Fruit fly (Drosophila melanogaster): ENCODE data around the gene Tsp29Fa.

dm6 chr2L:8956336-8956726 is 22.6 kb downstream of the Tsp29Fa start:
- TF ChIP-seq CG12605 (GFP tag; IDR thresholded peaks at IDR 0.05) (no peak), fd96Ca (GFP tag; IDR thresholded peaks at IDR 0.05) (no peak), EcR (GFP tag; optimal IDR thresholded peaks at IDR 0.05) (no peak), CG4496 (GFP tag; IDR thresholded peaks at IDR 0.05) (no peak), Pif1A (GFP tag; optimal IDR thresholded peaks at IDR 0.05) (no peak), Snoo (tag; optimal IDR thresholded peaks at IDR 0.05) (no peak), CG9948 (tag; optimal IDR thresholded peaks at IDR 0.05) (no peak), CG32121 (GFP tag; IDR thresholded peaks at IDR 0.05) (no peak), Ets98B (GFP tag; IDR thresholded peaks at IDR 0.05) (no peak), D1 (tag; optimal IDR thresholded peaks at IDR 0.05) (no peak), CG34367 (tag; optimal IDR thresholded peaks at IDR 0.05) (no peak), CG17806 (tag; optimal IDR thresholded peaks at IDR 0.05) (no peak)
